Fruit fly (Drosophila melanogaster) whole organism: Measurements from ENCODE around the gene Mkrn1.

Experiments
- CG8478 ChIP-seq: fragments of >200 bp; optimal IDR thresholded peaks from 2 replicates; lab custom pipeline; 2018; ENCODE audit warnings: inconsistent platforms
- Dll ChIP-seq: fragments of >200 bp; optimal IDR thresholded peaks from 2 replicates; lab custom pipeline; 2017
- EcR ChIP-seq, 2 experiments: fragments of >200 bp; optimal IDR thresholded peaks; 2 replicates each; lab custom pipeline; 2017; ENCODE audit warnings: missing biosample characterization in 2 of 2, missing genetic modification characterization in 2 of 2, missing genetic modification reagents in 2 of 2
- pan ChIP-seq: fragments of >200 bp; optimal IDR thresholded peaks from 2 replicates; lab custom pipeline; 2017
- psq ChIP-seq: fragments of >200 bp; optimal IDR thresholded peaks from 2 replicates; lab custom pipeline; 2017
- usp ChIP-seq: fragments of >200 bp; optimal IDR thresholded peaks from 2 replicates; lab custom pipeline; 2017; ENCODE audit warnings: missing biosample characterization, missing genetic modification characterization, mixed read lengths

DNA sequence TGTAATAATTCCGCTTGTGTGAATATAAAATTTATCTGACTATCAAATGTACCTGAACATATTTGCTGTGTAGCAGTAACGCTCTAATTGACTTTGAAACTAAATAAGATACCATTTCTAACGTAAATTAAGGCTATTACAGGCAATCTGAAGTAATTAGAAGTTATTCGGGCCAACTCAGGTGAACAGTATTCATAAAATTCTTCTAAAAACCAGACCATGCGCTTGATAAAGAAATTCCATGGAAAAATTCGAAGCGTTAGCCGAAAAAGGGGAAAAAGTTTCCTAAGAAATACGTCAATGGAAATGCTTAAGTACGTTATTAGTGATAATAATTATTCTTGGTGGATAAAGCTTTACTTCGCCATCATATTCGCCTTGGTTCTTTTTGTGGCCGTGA is 847 bp upstream of the Mkrn1 start, which contains the start of gene ppk5:
- TF ChIP-seq usp (GFP tag; lab: Kevin White, UChicago) (no peak), Dll (lab: Kevin White, UChicago) (no peak), psq (lab: Kevin White, UChicago) (no peak), EcR (GFP tag; optimal IDR thresholded peaks at IDR 0.05; lab: Kevin White, UChicago) (no peak), pan (no peak), CG8478 (lab: Kevin White, UChicago) (no peak)
